Fruit fly (Drosophila melanogaster): ENCODE measurements around the gene PpD3.

Gene PpD3

DNA sequence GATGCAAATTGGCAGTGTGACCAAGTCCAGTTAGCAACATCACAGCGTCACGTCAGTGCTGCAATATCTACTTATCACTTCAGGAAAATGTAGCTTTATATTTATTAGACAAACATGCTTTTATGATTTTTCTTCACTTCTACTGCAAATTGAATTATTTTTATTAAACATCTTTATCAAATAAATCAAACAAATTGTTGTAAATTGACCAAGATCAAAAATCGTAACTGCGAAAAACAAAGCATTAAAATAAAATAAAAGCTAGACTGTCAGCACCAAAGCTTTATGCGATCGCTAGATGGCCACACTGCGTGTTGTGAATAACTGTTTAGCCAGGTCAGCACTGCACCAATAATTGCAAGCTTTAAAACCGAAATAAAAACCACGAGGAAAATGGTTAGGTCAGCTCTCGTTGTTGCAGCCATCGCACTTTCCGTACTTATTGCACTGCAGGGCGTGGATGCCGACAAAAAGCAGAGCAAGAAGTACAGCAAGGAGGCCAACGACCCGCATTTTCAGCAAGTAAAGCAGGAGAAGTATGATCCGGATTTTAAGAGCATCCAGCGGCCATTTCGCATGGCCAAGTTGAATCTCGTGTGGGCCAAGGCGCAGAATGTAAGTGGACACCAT is 43.6 kb downstream of the PpD3 start, which contains the start of the genes CG12945 and CG8507 (continued):
- TF ChIP-seq Mad (GFP tag; optimal IDR thresholded peaks at IDR 0.05) (peak; percentile 39), Med (GFP tag) (peak; percentile 85), Ssrp (tag; optimal IDR thresholded peaks at IDR 0.05) (peak; percentile 28), zfh1 (GFP tag; IDR thresholded peaks at IDR 0.05) (no peak), CG31441 (GFP tag; IDR thresholded peaks at IDR 0.05) (no peak), pfk (GFP tag; optimal IDR thresholded peaks at IDR 0.05) (no peak), CG17186 (GFP tag; optimal IDR thresholded peaks at IDR 0.05) (no peak), BtbVII (GFP tag; optimal IDR thresholded peaks at IDR 0.05) (no peak), Camta (GFP tag; optimal IDR thresholded peaks at IDR 0.05) (peak; percentile 44), kay (GFP tag; optimal IDR thresholded peaks at IDR 0.05) (peak; percentile 21), CG17829 (tag; optimal IDR thresholded peaks at IDR 0.05) (peak; percentile 54), her (GFP tag; optimal IDR thresholded peaks at IDR 0.05) (no peak), cad (GFP tag; optimal IDR thresholded peaks at IDR 0.05) (no peak), aop (GFP tag; IDR thresholded peaks at IDR 0.05) (no peak), dm (GFP tag; optimal IDR thresholded peaks at IDR 0.05) (peak; percentile 34), CG6689 (GFP tag; IDR thresholded peaks at IDR 0.05) (0 out of 2 replicates have a peak, but pooled peaks have one; percentile 9), CG7786 (GFP tag; optimal IDR thresholded peaks at IDR 0.05) (peak; percentile 38), Atf-2 (GFP tag; optimal IDR thresholded peaks at IDR 0.05) (peak; percentile 53), CG7839 (tag; optimal IDR thresholded peaks at IDR 0.05) (no peak), Hey (tag; optimal IDR thresholded peaks at IDR 0.05) (no peak), Sry-δ (GFP tag; optimal IDR thresholded peaks at IDR 0.05) (peak; percentile 39), CTCF (GFP tag; optimal IDR thresholded peaks at IDR 0.05) (no peak), bowl (GFP tag; IDR thresholded peaks at IDR 0.05) (no peak), CG2199 (GFP tag; IDR thresholded peaks at IDR 0.05) (no peak), sr (GFP tag; IDR thresholded peaks at IDR 0.05) (no peak), ham (GFP tag; IDR thresholded peaks at IDR 0.05) (no peak), ash1 (GFP tag; optimal IDR thresholded peaks at IDR 0.05) (no peak), CG6175 (GFP tag; IDR thresholded peaks at IDR 0.05) (no peak), CG6765 (GFP tag; optimal IDR thresholded peaks at IDR 0.05) (no peak), Taf1 (GFP tag; IDR thresholded peaks at IDR 0.05) (0 out of 2 replicates have a peak, but pooled peaks have one; percentile 19), Ets65A (GFP tag) (peak; percentile 91), CG9215 (GFP tag; IDR thresholded peaks at IDR 0.05) (peak; percentile 29; the same call in 1 of the 2 replicates), CG10321 (GFP tag; IDR thresholded peaks at IDR 0.05) (no peak), ken (GFP tag; IDR thresholded peaks at IDR 0.05) (0 out of 3 replicates have a peak, but pooled peaks have one; percentile 28), dimm (GFP tag; IDR thresholded peaks at IDR 0.05) (no peak), p53 (GFP tag; optimal IDR thresholded peaks at IDR 0.05) (no peak), luna (GFP tag; optimal IDR thresholded peaks at IDR 0.05) (no peak), NFAT (GFP tag; IDR thresholded peaks at IDR 0.05) (no peak), CG30020 (tag; optimal IDR thresholded peaks at IDR 0.05) (peak; percentile 52), jigr1 (GFP tag; IDR thresholded peaks at IDR 0.05) (no peak), sob (GFP tag; IDR thresholded peaks at IDR 0.05) (peak; percentile 8; the same call in 1 of the 2 replicates), bigmax (GFP tag; optimal IDR thresholded peaks at IDR 0.05) (no peak), CG8478 (optimal IDR thresholded peaks at IDR 0.05) (no peak), zf30C (GFP tag; optimal IDR thresholded peaks at IDR 0.05) (no peak), chm (GFP tag; IDR thresholded peaks at IDR 0.05) (no peak), CG12299 (tag; optimal IDR thresholded peaks at IDR 0.05) (no peak), da (GFP tag; optimal IDR thresholded peaks at IDR 0.05) (no peak), CG13775 (GFP tag; optimal IDR thresholded peaks at IDR 0.05) (peak; percentile 58), tap (tag; optimal IDR thresholded peaks at IDR 0.05) (no peak), Atf6 (GFP tag; IDR thresholded peaks at IDR 0.05) (no peak; the same call in 1 of the 2 replicates), CG13894 (tag; optimal IDR thresholded peaks at IDR 0.05) (no peak), CG6813 (GFP tag; optimal IDR thresholded peaks at IDR 0.05) (no peak), mld (GFP tag; IDR thresholded peaks at IDR 0.05; ENCODE audit: partially characterized antibody) (no peak)

All from whole organism, embryonic.